Worm (Caenorhabditis elegans) whole organism, young adult: ENCODE data around the gene F13D12.10.

Experiments
- C17E4.6 ChIP-seq: fragments of 200-800 bp; sonication (Bioruptor generic); IDR thresholded peaks from 2 replicates; pipeline ENCODE4 v1.3.6; 2022; ENCODE audit warnings: missing genetic modification reagents, missing genetic modification characterization, missing compliant biosample characterization
- D2030.7 ChIP-seq: fragments of 200-800 bp; sonication (Bioruptor generic); IDR thresholded peaks from 2 replicates; pipeline ENCODE4 v1.3.6; 2022; ENCODE audit warnings: missing genetic modification reagents, missing genetic modification characterization, missing compliant biosample characterization
- F33H1.4 ChIP-seq: fragments of 200-800 bp; sonication (Bioruptor generic); IDR thresholded peaks from 2 replicates; pipeline ENCODE4 v1.3.6; 2022; ENCODE audit warnings: missing genetic modification reagents, missing genetic modification characterization, missing compliant biosample characterization
- F39B2.1 ChIP-seq: fragments of 200-800 bp; sonication (Bioruptor generic); IDR thresholded peaks from 2 replicates; pipeline ENCODE4 v1.3.6; 2022; ENCODE audit warnings: missing genetic modification reagents, missing genetic modification characterization, missing compliant biosample characterization
- F49E8.2 ChIP-seq: sonication (generic microtip); optimal IDR thresholded peaks from 3 replicates; lab custom pipeline; 2017; ENCODE audit warnings: missing genetic modification characterization, mild to moderate bottlenecking, missing compliant biosample characterization, antibody characterized with exemption, moderate library complexity; ENCODE audit not compliant: insufficient read depth
- F52B5.7 ChIP-seq: sonication (generic microtip); optimal IDR thresholded peaks from 2 replicates; lab custom pipeline; 2016; ENCODE audit warnings: mild to moderate bottlenecking, missing genetic modification characterization, missing compliant biosample characterization
- F57C9.4 ChIP-seq: sonication (generic microtip); optimal IDR thresholded peaks from 2 replicates; lab custom pipeline; 2017; ENCODE audit warnings: mild to moderate bottlenecking, missing genetic modification characterization, missing compliant biosample characterization
- K11D2.4 ChIP-seq: fragments of 200-800 bp; sonication (Bioruptor generic); IDR thresholded peaks from 2 replicates; pipeline ENCODE4 v1.3.6; 2022; ENCODE audit warnings: missing genetic modification reagents, missing genetic modification characterization, missing compliant biosample characterization
- Y53F4B.3 ChIP-seq: fragments of 200-800 bp; sonication (Bioruptor generic); IDR thresholded peaks from 2 replicates; pipeline ENCODE4 v1.3.6; 2022; ENCODE audit warnings: missing genetic modification reagents, missing genetic modification characterization, missing compliant biosample characterization
- Y67H2A.10 ChIP-seq: fragments of 200-800 bp; sonication (Bioruptor generic); conservative IDR thresholded peaks from 2 replicates; pipeline ENCODE4 v1.3.6; 2022; ENCODE audit warnings: missing genetic modification reagents, missing genetic modification characterization, missing compliant biosample characterization
- Y79H2A.3 ChIP-seq: fragments of 200-800 bp; sonication (Bioruptor generic); conservative IDR thresholded peaks from 2 replicates; pipeline ENCODE4 v1.3.6; 2022; ENCODE audit warnings: missing genetic modification reagents, missing genetic modification characterization, missing compliant biosample characterization
- ZK185.1 ChIP-seq: sonication (generic microtip); optimal IDR thresholded peaks from 2 replicates; lab custom pipeline; 2016; ENCODE audit warnings: mild to moderate bottlenecking, missing genetic modification characterization, missing compliant biosample characterization; ENCODE audit not compliant: poor library complexity, severe bottlenecking
- akir-1 ChIP-seq: fragments of 200-800 bp; sonication (Bioruptor generic); optimal IDR thresholded peaks from 2 replicates; lab custom pipeline; 2018; ENCODE audit warnings: mild to moderate bottlenecking, missing genetic modification characterization, moderate library complexity, missing compliant biosample characterization
- atf-7 ChIP-seq: sonication (generic microtip); optimal IDR thresholded peaks from 2 replicates; lab custom pipeline; 2017; ENCODE audit warnings: mild to moderate bottlenecking, missing genetic modification characterization, missing compliant biosample characterization
- attf-6 ChIP-seq: fragments of 200-800 bp; sonication (Bioruptor generic); IDR thresholded peaks from 2 replicates; pipeline ENCODE4 v1.3.6; 2022; ENCODE audit warnings: missing genetic modification reagents, missing genetic modification characterization, missing compliant biosample characterization
- cebp-1 ChIP-seq, 2 experiments: fragments of 200-800 bp in 1 of 2; sonication (Bioruptor generic) in 1 of 2; sonication (generic microtip) in 1 of 2; IDR thresholded peaks in 1 of 2; optimal IDR thresholded peaks in 1 of 2; 2 replicates each; pipeline versions ENCODE4 v1.3.6 to Lab custom; 2017 to 2022; ENCODE audit warnings: missing compliant biosample characterization in 2 of 2, missing genetic modification characterization in 2 of 2, mild to moderate bottlenecking in 1 of 2, missing genetic modification reagents in 1 of 2, moderate library complexity in 1 of 2
- cebp-2 ChIP-seq: fragments of 200-800 bp; sonication (Bioruptor generic); IDR thresholded peaks from 2 replicates; pipeline ENCODE4 v1.3.6; 2022; ENCODE audit warnings: missing genetic modification characterization, missing compliant biosample characterization
- ceh-79 ChIP-seq: sonication (generic microtip); optimal IDR thresholded peaks from 2 replicates; lab custom pipeline; 2017; ENCODE audit warnings: mild to moderate bottlenecking, missing genetic modification characterization, missing compliant biosample characterization
- chd-7 ChIP-seq: sonication (generic microtip); optimal IDR thresholded peaks from 2 replicates; lab custom pipeline; 2016; ENCODE audit warnings: mild to moderate bottlenecking, missing genetic modification characterization, moderate library complexity, missing compliant biosample characterization
- dpl-1 ChIP-seq: fragments of 150-350 bp; optimal IDR thresholded peaks from 2 replicates; lab custom pipeline; 2014; ENCODE audit warnings: missing biosample characterization, missing genetic modification reagents, missing genetic modification characterization
- egrh-3 ChIP-seq: fragments of 200-800 bp; sonication (Bioruptor generic); IDR thresholded peaks from 2 replicates; pipeline ENCODE4 v1.3.6; 2022; ENCODE audit warnings: missing genetic modification reagents, missing genetic modification characterization, missing compliant biosample characterization
- ekl-4 ChIP-seq: fragments of 200-800 bp; sonication (Bioruptor generic); IDR thresholded peaks from 2 replicates; pipeline ENCODE4 v1.3.6; 2022; ENCODE audit warnings: missing genetic modification reagents, missing genetic modification characterization, missing compliant biosample characterization
- ets-4 ChIP-seq: fragments of 200-800 bp; sonication (Bioruptor generic); optimal IDR thresholded peaks from 2 replicates; lab custom pipeline; 2018; ENCODE audit warnings: mild to moderate bottlenecking, missing genetic modification characterization, missing compliant biosample characterization
- hmg-1.2 ChIP-seq: fragments of 200-800 bp; sonication (Bioruptor generic); IDR thresholded peaks from 2 replicates; pipeline ENCODE4 v1.3.6; 2022; ENCODE audit warnings: missing genetic modification reagents, missing genetic modification characterization, missing compliant biosample characterization
- lag-1 ChIP-seq: fragments of 200-800 bp; sonication (Bioruptor generic); IDR thresholded peaks from 2 replicates; pipeline ENCODE4 v1.3.6; 2022; ENCODE audit warnings: missing genetic modification reagents, missing genetic modification characterization, missing compliant biosample characterization
- let-526 ChIP-seq: fragments of 200-800 bp; sonication (Bioruptor generic); IDR thresholded peaks from 2 replicates; pipeline ENCODE4 v1.3.6; 2022; ENCODE audit warnings: missing genetic modification reagents, missing genetic modification characterization, missing compliant biosample characterization
- lin-26 ChIP-seq: fragments of 200-800 bp; sonication (Bioruptor generic); IDR thresholded peaks from 2 replicates; pipeline ENCODE4 v1.3.6; 2022; ENCODE audit warnings: missing genetic modification reagents, missing genetic modification characterization, missing compliant biosample characterization
- lin-40 ChIP-seq: sonication (generic microtip); optimal IDR thresholded peaks from 2 replicates; lab custom pipeline; 2016; ENCODE audit warnings: missing genetic modification characterization, mild to moderate bottlenecking, missing compliant biosample characterization, missing genotype, missing genetic modification reagents
- madf-10 ChIP-seq: sonication (generic microtip); optimal IDR thresholded peaks from 2 replicates; lab custom pipeline; 2016; ENCODE audit warnings: mild to moderate bottlenecking, missing genetic modification characterization, missing compliant biosample characterization
- madf-8 ChIP-seq: fragments of 200-800 bp; sonication (Bioruptor generic); conservative IDR thresholded peaks from 2 replicates; pipeline ENCODE4 v1.3.6; 2022; ENCODE audit warnings: missing genetic modification reagents, missing genetic modification characterization, missing compliant biosample characterization
- mcd-1 ChIP-seq: fragments of 200-800 bp; sonication (Bioruptor generic); IDR thresholded peaks from 2 replicates; pipeline ENCODE4 v1.3.6; 2022; ENCODE audit warnings: missing genetic modification reagents, missing genetic modification characterization, missing compliant biosample characterization
- nfya-2 ChIP-seq: fragments of 200-800 bp; sonication (Bioruptor generic); IDR thresholded peaks from 2 replicates; pipeline ENCODE4 v1.3.6; 2022; ENCODE audit warnings: missing genetic modification reagents, missing genetic modification characterization, missing compliant biosample characterization
- nhr-120 ChIP-seq: fragments of 200-800 bp; sonication (Bioruptor generic); IDR thresholded peaks from 2 replicates; pipeline ENCODE4 v1.3.6; 2022; ENCODE audit warnings: missing genetic modification characterization, missing compliant biosample characterization
- nhr-80 ChIP-seq: sonication (generic microtip); optimal IDR thresholded peaks from 2 replicates; lab custom pipeline; 2016; ENCODE audit warnings: missing genetic modification characterization, missing compliant biosample characterization
- rcor-1 ChIP-seq: fragments of 200-800 bp; sonication (Bioruptor generic); IDR thresholded peaks from 2 replicates; pipeline ENCODE4 v1.3.6; 2022; ENCODE audit warnings: missing genetic modification reagents, missing genetic modification characterization, missing compliant biosample characterization
- rec-8 ChIP-seq, 2 experiments: sonication (generic microtip); optimal IDR thresholded peaks; 2 replicates each; lab custom pipeline; 2016; ENCODE audit warnings: mild to moderate bottlenecking in 2 of 2, missing genetic modification characterization in 2 of 2, missing genetic modification reagents in 2 of 2, missing genotype in 2 of 2, missing biosample characterization in 1 of 2, missing compliant biosample characterization in 1 of 2, moderate library complexity in 1 of 2
- repo-1 ChIP-seq: sonication (generic microtip); optimal IDR thresholded peaks from 2 replicates; lab custom pipeline; 2017; ENCODE audit warnings: mild to moderate bottlenecking, missing genetic modification characterization, missing compliant biosample characterization
- snpc-1.1 ChIP-seq: sonication (generic microtip); optimal IDR thresholded peaks from 2 replicates; lab custom pipeline; 2017; ENCODE audit warnings: missing genetic modification characterization, mild to moderate bottlenecking, missing compliant biosample characterization, antibody characterized with exemption, moderate library complexity, missing genotype, missing genetic modification reagents; ENCODE audit not compliant: insufficient read depth
- snpc-1.3 ChIP-seq: sonication (generic microtip); optimal IDR thresholded peaks from 2 replicates; lab custom pipeline; 2017; ENCODE audit warnings: missing genetic modification characterization, mild to moderate bottlenecking, missing compliant biosample characterization, antibody characterized with exemption, moderate library complexity, missing genotype, missing genetic modification reagents; ENCODE audit not compliant: insufficient read depth
- somi-1 ChIP-seq: fragments of 200-800 bp; sonication (Bioruptor generic); optimal IDR thresholded peaks from 2 replicates; lab custom pipeline; 2018; ENCODE audit warnings: mild to moderate bottlenecking, missing genetic modification characterization, missing compliant biosample characterization
- zfh-2 ChIP-seq: fragments of 200-800 bp; sonication (Bioruptor generic); conservative IDR thresholded peaks from 2 replicates; pipeline ENCODE4 v1.3.6; 2022; ENCODE audit warnings: missing genetic modification reagents, missing genetic modification characterization, missing compliant biosample characterization
- ztf-18 ChIP-seq: sonication (generic microtip); optimal IDR thresholded peaks from 2 replicates; lab custom pipeline; 2016; ENCODE audit warnings: missing genotype, mild to moderate bottlenecking, missing genetic modification characterization, missing compliant biosample characterization
- ztf-28 ChIP-seq: fragments of 200-800 bp; sonication (Bioruptor generic); IDR thresholded peaks from 2 replicates; pipeline ENCODE4 v1.3.6; 2022; ENCODE audit warnings: missing genetic modification reagents, missing genetic modification characterization, missing compliant biosample characterization
- ztf-3 ChIP-seq: fragments of 200-800 bp; sonication (Bioruptor generic); optimal IDR thresholded peaks from 2 replicates; lab custom pipeline; 2018; ENCODE audit warnings: mild to moderate bottlenecking, missing genetic modification characterization, missing compliant biosample characterization
- ztf-6 ChIP-seq: fragments of 200-800 bp; sonication (Bioruptor generic); IDR thresholded peaks from 2 replicates; pipeline ENCODE4 v1.3.6; 2022; ENCODE audit warnings: missing genetic modification reagents, missing genetic modification characterization, missing compliant biosample characterization

Gene F13D12.10

ce11 chrII:11739199-11739598, 25.6 kb downstream of the F13D12.10 start, which contains the start of gene ctsa-1.2:
TSS of gene ctsa-1.2 (plus strand) at chrII:11739358.
- TF ChIP-seq F49E8.2 (tag; lab: Kevin White, UChicago) = no peak
- TF ChIP-seq ets-4 (GFP tag; lab: Kevin White, UChicago) = peak; percentile 1
- no peak for TF ChIP-seq Y67H2A.10 (GFP tag; lab: Robert Waterston, UW)
- peak; percentile 68 for TF ChIP-seq nhr-80 (tag; lab: Kevin White, UChicago)

DNA sequence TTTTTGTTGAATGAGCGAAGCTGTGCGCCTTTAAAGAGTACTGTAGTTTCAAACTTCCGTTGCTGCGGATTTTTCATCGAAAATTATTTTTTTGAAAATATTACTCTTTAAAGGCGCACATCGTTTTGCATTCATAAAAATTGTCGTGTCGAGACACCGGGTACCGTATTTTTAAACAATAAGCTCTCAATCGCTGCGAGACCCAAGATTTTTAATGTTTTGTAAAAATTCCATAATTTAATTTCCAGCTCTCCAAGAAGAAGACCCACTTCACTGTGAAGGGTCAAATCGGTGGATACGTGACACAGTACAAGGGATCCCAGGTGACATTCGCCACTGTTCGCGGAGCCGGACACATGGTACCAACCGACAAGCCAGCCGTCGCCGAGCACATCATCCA, 28.7 kb downstream of the F13D12.10 start:
- TF ChIP-seq snpc-1.3 (tag; lab: Kevin White, UChicago) (no peak), chd-7 (no peak), D2030.7 (GFP tag; lab: Robert Waterston, UW) (no peak), madf-10 (no peak), ztf-6 (GFP tag; lab: Robert Waterston, UW) (no peak), lin-26 (GFP tag; lab: Robert Waterston, UW) (no peak), ekl-4 (GFP tag; lab: Robert Waterston, UW) (0 out of 2 replicates have a peak, but pooled peaks have one; percentile 7), lag-1 (no peak), rec-8 (tag; optimal IDR thresholded peaks at IDR 0.05; lab: Kevin White, UChicago) (peak in 1 of 2 experiments; percentile 26), somi-1 (no peak), zfh-2 (GFP tag; lab: Robert Waterston, UW) (0 out of 2 replicates have a peak, but pooled peaks have one; percentile 23), ztf-3 (GFP tag; lab: Kevin White, UChicago) (no peak), dpl-1 (no peak), cebp-2 (GFP tag; lab: Robert Waterston, UW) (peak; percentile 56; the same call in 1 of the 2 replicates), C17E4.6 (GFP tag; lab: Robert Waterston, UW) (0 out of 2 replicates have a peak, but pooled peaks have one; percentile 15), F49E8.2 (tag; lab: Kevin White, UChicago) (no peak), attf-6 (GFP tag; lab: Robert Waterston, UW) (no peak), Y79H2A.3 (GFP tag; lab: Robert Waterston, UW) (no peak), F33H1.4 (no peak), ceh-79 (tag; lab: Kevin White, UChicago) (peak; percentile 33), nfya-2 (GFP tag; lab: Robert Waterston, UW) (no peak), Y53F4B.3 (GFP tag; lab: Robert Waterston, UW) (no peak), mcd-1 (0 out of 2 replicates have a peak, but pooled peaks have one; percentile 7), K11D2.4 (GFP tag; lab: Robert Waterston, UW) (no peak), hmg-1.2 (no peak), madf-8 (GFP tag; lab: Robert Waterston, UW) (no peak), F52B5.7 (tag; lab: Kevin White, UChicago) (no peak), repo-1 (tag; lab: Kevin White, UChicago) (peak; percentile 11), akir-1 (GFP tag; lab: Kevin White, UChicago) (no peak), F39B2.1 (no peak), snpc-1.1 (no peak), F57C9.4 (no peak)

DNA sequence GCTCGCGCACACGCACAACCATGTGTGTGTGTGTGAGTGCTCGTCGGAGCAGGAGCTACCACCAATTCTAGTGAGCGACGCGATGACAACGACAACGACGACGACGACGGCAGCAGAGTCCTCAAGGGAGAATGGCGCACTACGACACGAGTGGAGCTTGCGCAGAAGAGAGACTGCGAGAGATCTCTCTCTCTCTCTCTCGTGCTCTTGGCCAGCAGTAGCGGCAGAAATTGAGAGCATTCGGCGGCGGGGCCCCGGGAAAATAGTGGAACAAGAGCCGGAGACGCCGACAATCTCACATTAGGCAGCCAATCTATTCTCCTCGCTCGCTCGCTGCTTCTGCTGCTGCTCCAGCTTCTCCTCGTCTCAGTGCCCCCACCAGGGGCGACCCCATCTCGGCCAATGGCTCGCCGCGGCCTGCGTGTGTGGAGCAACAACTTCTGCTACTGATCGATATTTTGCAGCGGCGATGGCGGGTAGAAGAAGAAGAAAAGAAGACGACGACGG, 33.2 kb downstream of the F13D12.10 start:
- no peak for TF ChIP-seq cebp-1 (GFP tag; IDR thresholded peaks at IDR 0.05; lab: Robert Waterston, UW)
- TF ChIP-seq cebp-1 (tag; optimal IDR thresholded peaks at IDR 0.05; lab: Kevin White, UChicago) = peak; percentile 69
- TF ChIP-seq egrh-3 (GFP tag; lab: Robert Waterston, UW) = peak; percentile 94
- TF ChIP-seq D2030.7 (GFP tag; lab: Robert Waterston, UW) = no peak
- peak; percentile 30 for TF ChIP-seq F57C9.4
- no peak for TF ChIP-seq ztf-18 (tag; lab: Kevin White, UChicago)
- no peak for TF ChIP-seq ztf-28
- TF ChIP-seq lin-40 (tag; lab: Kevin White, UChicago) = peak; percentile 66
- no peak for TF ChIP-seq let-526 (GFP tag; lab: Robert Waterston, UW)
- peak; percentile 57 for TF ChIP-seq madf-10
- TF ChIP-seq rcor-1 (GFP tag; lab: Robert Waterston, UW) = 0 out of 2 replicates have a peak, but pooled peaks have one; percentile 35
- no peak for TF ChIP-seq ztf-6 (GFP tag; lab: Robert Waterston, UW)
- peak; percentile 48 for TF ChIP-seq ZK185.1 (tag; lab: Kevin White, UChicago)
- no peak for TF ChIP-seq nhr-120 (GFP tag; lab: Robert Waterston, UW)
- 0 out of 2 replicates have a peak, but pooled peaks have one; percentile 44 for TF ChIP-seq lin-26 (GFP tag; lab: Robert Waterston, UW)
- peak; percentile 45 for TF ChIP-seq atf-7 (tag; lab: Kevin White, UChicago)
